Fruit fly (Drosophila melanogaster) whole organism, wandering third instar larva: ENCODE data around the gene CG3630.

Source experiments
- Jra ChIP-seq: sonication (Bioruptor generic); optimal IDR thresholded peaks from 2 replicates; lab custom pipeline; 2016; ENCODE audit warnings: missing biosample characterization, missing genetic modification characterization
- N ChIP-seq: fragments of >200 bp; optimal IDR thresholded peaks from 2 replicates; lab custom pipeline; 2018; ENCODE audit warnings: missing biosample characterization, missing external identifiers, missing genetic modification characterization

DNA sequence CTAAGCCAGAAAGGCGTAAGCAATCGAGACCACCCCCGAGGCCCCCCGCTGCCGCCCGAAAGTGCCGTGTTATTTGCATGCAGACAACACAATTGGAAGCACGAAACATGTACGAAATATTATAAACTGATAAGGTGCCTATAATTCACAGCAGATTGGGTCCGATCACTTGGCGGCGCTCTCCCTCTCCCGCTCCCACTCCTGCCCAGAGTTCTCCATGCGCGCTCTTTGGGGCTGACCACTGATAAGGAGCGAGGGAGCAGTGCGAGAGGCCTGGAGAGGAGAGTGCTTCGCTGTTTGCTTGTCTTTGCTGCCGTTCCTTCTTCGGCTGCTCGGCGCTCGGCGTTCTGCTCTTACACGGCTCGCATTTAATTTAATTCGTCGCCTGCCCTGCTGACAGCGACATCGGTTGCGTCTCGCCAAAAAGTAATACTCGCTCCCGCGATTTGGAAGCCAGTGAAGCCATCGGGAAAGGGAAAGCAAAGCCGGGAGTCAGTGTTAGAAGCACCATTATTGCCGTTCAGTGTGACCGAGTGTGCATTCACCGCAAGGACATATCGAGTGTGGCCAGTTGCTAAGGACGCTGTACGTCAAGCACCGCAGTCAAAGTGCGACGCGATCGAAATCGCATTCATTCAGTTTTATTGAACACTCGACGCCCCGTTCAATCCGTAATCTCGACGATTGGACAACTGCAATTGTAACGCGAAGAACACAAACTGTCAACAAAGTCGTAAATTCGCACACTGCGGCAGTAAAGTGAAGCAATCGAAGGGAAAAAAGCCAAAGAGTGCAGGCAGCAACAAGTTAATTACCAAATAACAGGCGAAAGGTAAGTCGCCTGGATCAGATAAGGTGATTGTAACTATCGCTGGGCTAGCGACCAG is 32.5 kb downstream of the CG3630 start:
- no peak for TF ChIP-seq N (GFP tag; lab: Kevin White, UChicago)
- TF ChIP-seq Jra, result no peak
